Worm (Caenorhabditis elegans) whole organism, L4/young adult: Measurements from ENCODE around the gene C05A9.2.

Experiments
- W03F9.2 ChIP-seq: fragments of 150-350 bp; optimal IDR thresholded peaks from 2 replicates; lab custom pipeline; 2014; ENCODE audit warnings: missing biosample characterization, missing genetic modification characterization
- dao-5 ChIP-seq: sonication (generic microtip); optimal IDR thresholded peaks from 2 replicates; lab custom pipeline; 2016; ENCODE audit warnings: missing genotype, missing genetic modification characterization, moderate library complexity, missing compliant biosample characterization
- him-1 ChIP-seq: sonication (generic microtip); optimal IDR thresholded peaks from 2 replicates; lab custom pipeline; 2016; ENCODE audit warnings: missing genotype, missing genetic modification reagents, missing genetic modification characterization, missing compliant biosample characterization

C05A9.2 gene

ce11 chrX:10792435-10792834, 52.0 kb downstream of the C05A9.2 start, which contains the start of gene vap-2:
Gene vap-2, minus strand, starts transcription at chrX:10792535.
- TF ChIP-seq W03F9.2 (tag; lab: Kevin White, UChicago) (no peak), dao-5 (tag; lab: Kevin White, UChicago) (no peak), him-1 (tag; lab: Kevin White, UChicago) (no peak)
